Worm (Caenorhabditis elegans): ENCODE measurements around the gene C18D11.10.
"Not testable (repeated sequence)": the region's sequence is repeated elsewhere in the genome, so short reads cannot be mapped to it uniquely, and the experiment has no call there.

- not testable (repeated sequence) for TF ChIP-seq pha-4 (tag; optimal IDR thresholded peaks at IDR 0.05); ztf-18 (tag; optimal IDR thresholded peaks at IDR 0.05); zfh-2 (GFP tag; conservative IDR thresholded peaks at IDR 0.05); madf-10 (tag; optimal IDR thresholded peaks at IDR 0.05); egrh-3 (GFP tag; IDR thresholded peaks at IDR 0.05); let-526 (GFP tag; IDR thresholded peaks at IDR 0.05); ama-1 (optimal IDR thresholded peaks at IDR 0.05); ama-1 (GFP tag; optimal IDR thresholded peaks at IDR 0.05); zim-3 (tag; optimal IDR thresholded peaks at IDR 0.05); lin-54 (GFP tag; optimal IDR thresholded peaks at IDR 0.05)
These were observed 20.1 kb upstream of the C18D11.10 start, which contains the start of gene C24H11.1 for ce11 chrIII:11787376-11787775.
